Fruit fly (Drosophila melanogaster): Measurements from ENCODE around the gene CG32669.

- TF ChIP-seq CG11093 (GFP tag; IDR thresholded peaks at IDR 0.05) (no peak), hkb (optimal IDR thresholded peaks at IDR 0.05) (no peak), hkb (GFP tag; IDR thresholded peaks at IDR 0.05) (no peak), CG1792 (GFP tag; optimal IDR thresholded peaks at IDR 0.05) (no peak), h (optimal IDR thresholded peaks at IDR 0.05) (no peak), knrl (GFP tag; IDR thresholded peaks at IDR 0.05; ENCODE audit: partially characterized antibody) (no peak), ac (GFP tag; optimal IDR thresholded peaks at IDR 0.05) (no peak), lab (GFP tag; optimal IDR thresholded peaks at IDR 0.05) (no peak), CG33557 (GFP tag; optimal IDR thresholded peaks at IDR 0.05) (no peak), CG6683 (GFP tag; optimal IDR thresholded peaks at IDR 0.05) (no peak), CG14014 (GFP tag; IDR thresholded peaks at IDR 0.05) (no peak), E2f2 (GFP tag; IDR thresholded peaks at IDR 0.05) (no peak)
Measured at dm6 chrX:10865580-10866331, 20.9 kb upstream of the CG32669 start.

All from whole organism, embryonic.